Fruit fly (Drosophila melanogaster): Measurements from ENCODE around the gene NijA.

Gene NijA

dm6 chr3L:10679711-10680154 lies 16.9 kb downstream of the NijA start (continued):
- TF ChIP-seq CG1603 (tag; optimal IDR thresholded peaks at IDR 0.05) (no peak), Dip3 (GFP tag; optimal IDR thresholded peaks at IDR 0.05) (no peak), lab (GFP tag; optimal IDR thresholded peaks at IDR 0.05) (peak; percentile 57), sens-2 (GFP tag; IDR thresholded peaks at IDR 0.05) (no peak), CG3407 (GFP tag; optimal IDR thresholded peaks at IDR 0.05) (no peak), fd64A (GFP tag; optimal IDR thresholded peaks at IDR 0.05) (no peak), peb (GFP tag; IDR thresholded peaks at IDR 0.05) (no peak), HmgZ (tag; optimal IDR thresholded peaks at IDR 0.05) (peak; percentile 23), Pdp1 (GFP tag; optimal IDR thresholded peaks at IDR 0.05) (peak in 1 of 2 experiments; percentile 5), zen2 (GFP tag; IDR thresholded peaks at IDR 0.05; ENCODE audit: partially characterized antibody) (no peak), CG12659 (GFP tag; optimal IDR thresholded peaks at IDR 0.05) (peak; percentile 50), Hand (GFP tag; optimal IDR thresholded peaks at IDR 0.05) (peak; percentile 38), CG2712 (tag; optimal IDR thresholded peaks at IDR 0.05) (no peak), cas (GFP tag; IDR thresholded peaks at IDR 0.05) (no peak), CG11247 (GFP tag; IDR thresholded peaks at IDR 0.05) (no peak), YL-1 (GFP tag; optimal IDR thresholded peaks at IDR 0.05) (no peak), psq (GFP tag; optimal IDR thresholded peaks at IDR 0.05) (no peak), sima (GFP tag; optimal IDR thresholded peaks at IDR 0.05) (no peak), trem (tag; optimal IDR thresholded peaks at IDR 0.05) (no peak), CG7556 (GFP tag; optimal IDR thresholded peaks at IDR 0.05) (peak; percentile 35), Chrac-16 (GFP tag; optimal IDR thresholded peaks at IDR 0.05) (no peak), CG3163 (GFP tag; optimal IDR thresholded peaks at IDR 0.05) (no peak), Hsf (GFP tag; optimal IDR thresholded peaks at IDR 0.05) (peak; percentile 29), CG12071 (GFP tag; optimal IDR thresholded peaks at IDR 0.05) (peak; percentile 29), Six4 (GFP tag; optimal IDR thresholded peaks at IDR 0.05) (no peak), lilli (GFP tag; optimal IDR thresholded peaks at IDR 0.05) (peak; percentile 24), PHDP (tag; optimal IDR thresholded peaks at IDR 0.05) (peak; percentile 49), D19B (GFP tag; optimal IDR thresholded peaks at IDR 0.05) (no peak), Optix (GFP tag; IDR thresholded peaks at IDR 0.05) (no peak), CG11456 (GFP tag; IDR thresholded peaks at IDR 0.05) (0 out of 3 replicates have a peak, but pooled peaks have one; percentile 9), CG2129 (GFP tag; IDR thresholded peaks at IDR 0.05; ENCODE audit: partially characterized antibody) (no peak), dmrt99B (tag; optimal IDR thresholded peaks at IDR 0.05) (no peak), ATbp (GFP tag; optimal IDR thresholded peaks at IDR 0.05) (peak; percentile 4), CG18599 (GFP tag; optimal IDR thresholded peaks at IDR 0.05) (peak; percentile 45), Lim3 (GFP tag; IDR thresholded peaks at IDR 0.05) (no peak), Atf3 (GFP tag; optimal IDR thresholded peaks at IDR 0.05) (no peak), MBD-R2 (GFP tag; IDR thresholded peaks at IDR 0.05) (no peak), Dfd (GFP tag; optimal IDR thresholded peaks at IDR 0.05) (no peak), Doc2 (GFP tag; IDR thresholded peaks at IDR 0.05) (no peak), CG1602 (GFP tag; optimal IDR thresholded peaks at IDR 0.05) (no peak), Doc3 (GFP tag; IDR thresholded peaks at IDR 0.05; ENCODE audit: partially characterized antibody) (no peak), CrebB (tag; optimal IDR thresholded peaks at IDR 0.05) (peak; percentile 18), cato (GFP tag; optimal IDR thresholded peaks at IDR 0.05; ENCODE audit: borderline replicate concordance) (no peak), dmrt11E (tag; optimal IDR thresholded peaks at IDR 0.05) (no peak), Camta (GFP tag; optimal IDR thresholded peaks at IDR 0.05) (no peak), Abd-B (GFP tag; optimal IDR thresholded peaks at IDR 0.05) (no peak), CG13894 (tag; optimal IDR thresholded peaks at IDR 0.05) (no peak), CG6689 (GFP tag; IDR thresholded peaks at IDR 0.05) (no peak), CG12942 (GFP tag; optimal IDR thresholded peaks at IDR 0.05) (no peak), ato (GFP tag; IDR thresholded peaks at IDR 0.05; ENCODE audit: partially characterized antibody) (no peak)
